Worm (Caenorhabditis elegans): ENCODE results near the gene C55A6.12.

Gene C55A6.12

DNA sequence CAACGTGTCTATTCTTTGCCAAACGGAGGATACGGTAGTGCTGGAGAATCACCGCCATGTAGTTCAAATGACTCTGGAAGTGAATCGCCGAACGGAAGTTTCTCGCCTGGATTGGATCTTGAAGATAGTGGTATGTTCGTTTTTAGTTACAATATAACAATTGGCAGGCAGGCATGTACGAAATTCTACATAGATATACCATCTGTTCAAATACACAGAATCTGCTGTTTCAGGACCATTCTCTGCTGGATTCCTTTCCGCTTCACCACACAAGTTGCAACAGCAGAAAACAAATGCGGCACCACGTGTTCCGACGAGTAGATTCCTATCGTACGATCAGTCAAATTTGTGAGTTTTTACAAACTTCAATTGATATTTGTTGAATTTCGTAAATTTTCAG, 36.6 kb upstream of the C55A6.12 start:
- TF ChIP-seq ztf-3 (GFP tag; optimal IDR thresholded peaks at IDR 0.05) (no peak), rpc-1 (optimal IDR thresholded peaks at IDR 0.05) (no peak), rpc-1 (tag; optimal IDR thresholded peaks at IDR 0.05) (no peak), ztf-26 (tag; optimal IDR thresholded peaks at IDR 0.05) (no peak)

- TF ChIP-seq pbrm-1 (GFP tag; IDR thresholded peaks at IDR 0.05) = no peak
- TF ChIP-seq F55B11.4 (tag; optimal IDR thresholded peaks at IDR 0.05; ENCODE audit: borderline replicate concordance, insufficient read depth) = no peak
- no peak for TF ChIP-seq lir-1 (GFP tag; conservative IDR thresholded peaks at IDR 0.05)
- no peak for TF ChIP-seq snpc-3.4 (tag; optimal IDR thresholded peaks at IDR 0.05)
- TF ChIP-seq sdz-38 (tag; optimal IDR thresholded peaks at IDR 0.05) = no peak
- no peak for TF ChIP-seq efl-1 (GFP tag; optimal IDR thresholded peaks at IDR 0.05)
- no peak for TF ChIP-seq hlh-12 (tag; optimal IDR thresholded peaks at IDR 0.05)
- no peak for TF ChIP-seq lin-54 (GFP tag; optimal IDR thresholded peaks at IDR 0.05)
- TF ChIP-seq ceh-91 (GFP tag; IDR thresholded peaks at IDR 0.05) = no peak
- no peak for TF ChIP-seq B0035.1 (tag; optimal IDR thresholded peaks at IDR 0.05)
- TF ChIP-seq F23B12.7 (tag; optimal IDR thresholded peaks at IDR 0.05; ENCODE audit: insufficient read depth) = no peak
- no peak for TF ChIP-seq hlh-26 (GFP tag; conservative IDR thresholded peaks at IDR 0.05)
- TF ChIP-seq let-526 (GFP tag; IDR thresholded peaks at IDR 0.05) = no peak
These were observed 33.7 kb upstream of the C55A6.12 start for ce11 chrV:11536667-11537066.

- TF ChIP-seq B0336.3 (GFP tag; IDR thresholded peaks at IDR 0.05) = peak; percentile 9; the same call in 1 of the 2 replicates
- TF ChIP-seq nhr-120 (GFP tag; IDR thresholded peaks at IDR 0.05) = no peak
- TF ChIP-seq pha-4 (tag; optimal IDR thresholded peaks at IDR 0.05) = no peak
- peak; percentile 86 for TF ChIP-seq nhr-80 (tag; optimal IDR thresholded peaks at IDR 0.05)
- no peak for TF ChIP-seq F37B4.10 (GFP tag; IDR thresholded peaks at IDR 0.05)
- TF ChIP-seq hmg-1.2 (GFP tag; IDR thresholded peaks at IDR 0.05) = peak; percentile 16; the same call in 1 of the 2 replicates
- no peak for TF ChIP-seq xnd-1 (tag; optimal IDR thresholded peaks at IDR 0.05)
- TF ChIP-seq Y53G8AR.9 (GFP tag; conservative IDR thresholded peaks at IDR 0.05) = peak; percentile 55
- TF ChIP-seq snpc-3.4 (tag; optimal IDR thresholded peaks at IDR 0.05) = no peak
- TF ChIP-seq tbp1 (GFP tag; optimal IDR thresholded peaks at IDR 0.05) = no peak
- peak in 1 of 3 experiments; percentile 47 for TF ChIP-seq lin-35 (GFP tag; optimal IDR thresholded peaks at IDR 0.05)
- TF ChIP-seq B0261.1 (tag; optimal IDR thresholded peaks at IDR 0.05) = no peak
- peak; percentile 33; the same call in 1 of the 2 replicates for TF ChIP-seq dox-1 (GFP tag; IDR thresholded peaks at IDR 0.05)
- TF ChIP-seq zfh-2 (GFP tag; conservative IDR thresholded peaks at IDR 0.05) = 0 out of 2 replicates have a peak, but pooled peaks have one; percentile 22
- TF ChIP-seq snpc-4 (GFP tag; optimal IDR thresholded peaks at IDR 0.05) = no peak
- peak in 1 of 4 experiments; percentile 33 for TF ChIP-seq snpc-4 (tag; optimal IDR thresholded peaks at IDR 0.05)
- peak; percentile 47 for TF ChIP-seq ztf-26 (tag; optimal IDR thresholded peaks at IDR 0.05)
These were observed 32.7 kb upstream of the C55A6.12 start for ce11 chrV:11535504-11536062.

ce11 chrV:11534495-11535189, 31.7 kb upstream of the C55A6.12 start:
- TF ChIP-seq rcor-1 (GFP tag; IDR thresholded peaks at IDR 0.05) (peak; percentile 14; the same call in 1 of the 2 replicates), nhr-120 (GFP tag; IDR thresholded peaks at IDR 0.05) (no peak), lsy-27 (tag; optimal IDR thresholded peaks at IDR 0.05; ENCODE audit: borderline replicate concordance, insufficient read depth) (peak; percentile 2), lin-35 (GFP tag; optimal IDR thresholded peaks at IDR 0.05) (peak in 1 of 3 experiments; percentile 22), cebp-1 (GFP tag; IDR thresholded peaks at IDR 0.05) (no peak), cebp-1 (tag; optimal IDR thresholded peaks at IDR 0.05) (peak; percentile 33), unc-130 (GFP tag; optimal IDR thresholded peaks at IDR 0.05) (no peak), nhr-80 (tag; optimal IDR thresholded peaks at IDR 0.05) (peak; percentile 85), ets-4 (GFP tag; optimal IDR thresholded peaks at IDR 0.05) (peak; percentile 30), F23B12.7 (tag; optimal IDR thresholded peaks at IDR 0.05; ENCODE audit: insufficient read depth) (no peak), ama-1 (optimal IDR thresholded peaks at IDR 0.05) (no peak), ama-1 (GFP tag; optimal IDR thresholded peaks at IDR 0.05) (peak in 1 of 2 experiments; percentile 4), sea-2 (GFP tag; IDR thresholded peaks at IDR 0.05) (0 out of 2 replicates have a peak, but pooled peaks have one; percentile 7)

All from whole organism, young adult.